Worm (Caenorhabditis elegans) whole organism, L2 larva: ENCODE measurements around the gene nhr-3.
A peak's percentile ranks its signal among the peaks of the same experiment; 100 is the strongest.

Experiments used
- C34F6.9 ChIP-seq: fragments of 150-350 bp; optimal IDR thresholded peaks from 2 replicates; lab custom pipeline; 2014; ENCODE audit warnings: missing biosample characterization, missing genetic modification characterization
- F13H6.1 ChIP-seq: sonication (generic microtip); optimal IDR thresholded peaks from 2 replicates; lab custom pipeline; 2016; ENCODE audit warnings: missing genetic modification characterization, missing compliant biosample characterization
- alr-1 ChIP-seq: fragments of 150-350 bp; optimal IDR thresholded peaks from 2 replicates; lab custom pipeline; 2014; ENCODE audit warnings: missing biosample characterization, missing genetic modification characterization
- aly-2 ChIP-seq: fragments of 150-350 bp; optimal IDR thresholded peaks from 2 replicates; lab custom pipeline; 2014; ENCODE audit warnings: missing biosample characterization, missing genetic modification characterization
- ama-1 ChIP-seq: fragments of 150-350 bp; optimal IDR thresholded peaks from 2 replicates; lab custom pipeline; 2018; ENCODE audit warnings: inconsistent platforms
- blmp-1 ChIP-seq: sonication (generic microtip); optimal IDR thresholded peaks from 2 replicates; lab custom pipeline; 2017; ENCODE audit warnings: missing genetic modification characterization, mild to moderate bottlenecking, missing compliant biosample characterization, antibody characterized with exemption, moderate library complexity; ENCODE audit not compliant: insufficient read depth
- ceh-16 ChIP-seq: fragments of 150-350 bp; optimal IDR thresholded peaks from 2 replicates; lab custom pipeline; 2014; ENCODE audit warnings: missing biosample characterization, missing genetic modification characterization
- crh-2 ChIP-seq: sonication (generic microtip); optimal IDR thresholded peaks from 2 replicates; lab custom pipeline; 2017; ENCODE audit warnings: missing biosample characterization, missing genetic modification characterization
- dmd-4 ChIP-seq: sonication (generic microtip); optimal IDR thresholded peaks from 2 replicates; lab custom pipeline; 2017; ENCODE audit warnings: missing biosample characterization, missing genetic modification characterization
- egl-27 ChIP-seq: sonication (generic microtip); optimal IDR thresholded peaks from 3 replicates; lab custom pipeline; 2017; ENCODE audit warnings: missing biosample characterization, missing genetic modification reagents, missing genetic modification characterization
- elt-1 ChIP-seq: fragments of 150-350 bp; optimal IDR thresholded peaks from 2 replicates; lab custom pipeline; 2014; ENCODE audit warnings: missing biosample characterization, missing genetic modification characterization
- elt-3 ChIP-seq: sonication (generic microtip); optimal IDR thresholded peaks from 2 replicates; lab custom pipeline; 2017; ENCODE audit warnings: missing biosample characterization, missing genetic modification characterization
- fos-1 ChIP-seq: fragments of 150-350 bp; optimal IDR thresholded peaks from 2 replicates; lab custom pipeline; 2014; ENCODE audit warnings: missing biosample characterization, missing genetic modification characterization
- gmeb-1 ChIP-seq: fragments of 150-350 bp; optimal IDR thresholded peaks from 2 replicates; lab custom pipeline; 2014; ENCODE audit warnings: missing biosample characterization, missing genetic modification characterization
- lin-39 ChIP-seq: fragments of 150-350 bp; optimal IDR thresholded peaks from 2 replicates; lab custom pipeline; 2014; ENCODE audit warnings: missing biosample characterization, missing genetic modification reagents, missing genetic modification characterization
- lsy-2 ChIP-seq, 2 experiments: fragments of 150-350 bp in 1 of 2; sonication (generic microtip) in 1 of 2; optimal IDR thresholded peaks; 2 replicates each; lab custom pipeline; 2014 to 2017; ENCODE audit warnings: missing biosample characterization in 2 of 2, missing genetic modification characterization in 2 of 2
- mab-5 ChIP-seq: fragments of 150-350 bp; optimal IDR thresholded peaks from 2 replicates; lab custom pipeline; 2014; ENCODE audit warnings: missing biosample characterization, missing genetic modification characterization
- mbf-1 ChIP-seq: sonication (generic microtip); optimal IDR thresholded peaks from 2 replicates; lab custom pipeline; 2017; ENCODE audit warnings: missing biosample characterization, missing genetic modification characterization
- mdl-1 ChIP-seq, 2 experiments: fragments of 150-350 bp in 1 of 2; sonication (generic microtip) in 1 of 2; optimal IDR thresholded peaks; 2 replicates each; lab custom pipeline; 2017; ENCODE audit warnings: missing biosample characterization in 2 of 2, missing genetic modification characterization in 2 of 2
- nhr-10 ChIP-seq: sonication (generic microtip); optimal IDR thresholded peaks from 2 replicates; lab custom pipeline; 2017; ENCODE audit warnings: missing biosample characterization, missing genetic modification characterization
- nhr-11 ChIP-seq: fragments of 150-350 bp; optimal IDR thresholded peaks from 2 replicates; lab custom pipeline; 2014; ENCODE audit warnings: missing biosample characterization, missing genetic modification characterization
- nhr-12 ChIP-seq: fragments of 150-350 bp; optimal IDR thresholded peaks from 2 replicates; lab custom pipeline; 2014; ENCODE audit warnings: missing biosample characterization, missing genetic modification characterization
- nhr-129 ChIP-seq: fragments of 150-350 bp; optimal IDR thresholded peaks from 2 replicates; lab custom pipeline; 2014; ENCODE audit warnings: missing biosample characterization, missing genetic modification characterization
- nhr-23 ChIP-seq: fragments of 150-350 bp; optimal IDR thresholded peaks from 2 replicates; lab custom pipeline; 2014; ENCODE audit warnings: missing biosample characterization, missing genetic modification reagents, missing genetic modification characterization
- nhr-237 ChIP-seq: fragments of 150-350 bp; optimal IDR thresholded peaks from 2 replicates; lab custom pipeline; 2014; ENCODE audit warnings: missing biosample characterization, missing genetic modification characterization
- nhr-25 ChIP-seq: fragments of 150-350 bp; sonication (generic microtip); optimal IDR thresholded peaks from 3 replicates; lab custom pipeline; 2014; ENCODE audit warnings: missing biosample characterization, missing genetic modification characterization
- nhr-77 ChIP-seq: fragments of 150-350 bp; optimal IDR thresholded peaks from 2 replicates; lab custom pipeline; 2014; ENCODE audit warnings: missing biosample characterization, missing genetic modification characterization
- skn-1 ChIP-seq: sonication (generic microtip); optimal IDR thresholded peaks from 2 replicates; lab custom pipeline; 2017; ENCODE audit warnings: missing biosample characterization, missing genetic modification characterization
- sma-3 ChIP-seq: sonication (generic microtip); optimal IDR thresholded peaks from 2 replicates; lab custom pipeline; 2016; ENCODE audit warnings: missing genetic modification reagents, missing genetic modification characterization, missing compliant biosample characterization
- sma-9 ChIP-seq, 2 experiments: fragments of 150-350 bp in 1 of 2; sonication (generic microtip) in 1 of 2; optimal IDR thresholded peaks; 2 replicates each; lab custom pipeline; 2014 to 2016; ENCODE audit warnings: missing genetic modification characterization in 2 of 2, mild to moderate bottlenecking in 1 of 2, missing biosample characterization in 1 of 2, missing compliant biosample characterization in 1 of 2, missing genetic modification reagents in 1 of 2, moderate library complexity in 1 of 2
- unc-55 ChIP-seq: fragments of 150-350 bp; sonication (generic microtip); optimal IDR thresholded peaks from 3 replicates; lab custom pipeline; 2014; ENCODE audit warnings: missing biosample characterization, missing genetic modification reagents, missing genetic modification characterization
- unc-62 ChIP-seq: fragments of 150-350 bp; optimal IDR thresholded peaks from 2 replicates; lab custom pipeline; 2014; ENCODE audit warnings: missing biosample characterization, missing genetic modification reagents, missing genetic modification characterization
- zag-1 ChIP-seq: fragments of 150-350 bp; optimal IDR thresholded peaks from 2 replicates; lab custom pipeline; 2014; ENCODE audit warnings: missing biosample characterization, missing genetic modification characterization
- ztf-11 ChIP-seq: sonication (generic microtip); optimal IDR thresholded peaks from 2 replicates; lab custom pipeline; 2017; ENCODE audit warnings: missing biosample characterization, missing genetic modification characterization
- ztf-4 ChIP-seq: fragments of 150-350 bp; optimal IDR thresholded peaks from 2 replicates; lab custom pipeline; 2014; ENCODE audit warnings: missing biosample characterization, missing genetic modification characterization

The nhr-3 gene

ce11 chrX:14510358-14510757, 47.9 kb upstream of the nhr-3 start:
- TF ChIP-seq mdl-1 (tag; optimal IDR thresholded peaks at IDR 0.05; lab: Kevin White, UChicago) = no peak
- no peak for TF ChIP-seq nhr-77 (tag; lab: Kevin White, UChicago)
- TF ChIP-seq nhr-129 = peak; percentile 75
- TF ChIP-seq blmp-1 = no peak
- no peak for TF ChIP-seq gmeb-1 (tag; lab: Kevin White, UChicago)

ce11 chrX:14512817-14513216, 45.5 kb upstream of the nhr-3 start, which contains the start of gene fbxa-141:
fbxa-141 (minus strand) TSS chrX:14512917.
- no peak for TF ChIP-seq elt-3 (tag; lab: Kevin White, UChicago)
- no peak for TF ChIP-seq lin-39 (tag; lab: Kevin White, UChicago)
- TF ChIP-seq nhr-129 = no peak
- TF ChIP-seq egl-27 = no peak
- TF ChIP-seq nhr-12 (tag; lab: Kevin White, UChicago) = no peak
- TF ChIP-seq sma-9 (GFP tag; optimal IDR thresholded peaks at IDR 0.05; lab: Kevin White, UChicago) = no peak
- TF ChIP-seq sma-9 (tag; optimal IDR thresholded peaks at IDR 0.05; lab: Kevin White, UChicago) = no peak
- TF ChIP-seq dmd-4 = no peak
- TF ChIP-seq zag-1 (tag; lab: Kevin White, UChicago) = no peak
- no peak for TF ChIP-seq elt-1
- no peak for TF ChIP-seq skn-1 (tag; lab: Kevin White, UChicago)
- no peak for TF ChIP-seq fos-1 (tag; lab: Kevin White, UChicago)
- TF ChIP-seq nhr-23 = no peak
- TF ChIP-seq unc-62 (GFP tag; lab: Kevin White, UChicago) = no peak
- no peak for TF ChIP-seq aly-2
- no peak for TF ChIP-seq crh-2 (tag; lab: Kevin White, UChicago)
- TF ChIP-seq sma-3 = no peak

ce11 chrX:14513462-14513861, 44.8 kb upstream of the nhr-3 start:
- TF ChIP-seq mab-5 (tag; lab: Kevin White, UChicago) (peak; percentile 48), unc-55 (GFP tag; lab: Kevin White, UChicago) (peak; percentile 62), crh-2 (tag; lab: Kevin White, UChicago) (peak; percentile 16), C34F6.9 (peak; percentile 76), ama-1 (lab: Kevin White, UChicago) (no peak), F13H6.1 (peak; percentile 10), ztf-11 (tag; lab: Kevin White, UChicago) (no peak), nhr-25 (tag; lab: Kevin White, UChicago) (no peak), mbf-1 (tag; lab: Kevin White, UChicago) (no peak), blmp-1 (no peak), nhr-129 (peak; percentile 34), lsy-2 (tag; optimal IDR thresholded peaks at IDR 0.05; lab: Kevin White, UChicago) (peak in 1 of 2 experiments; percentile 9), skn-1 (tag; lab: Kevin White, UChicago) (no peak), ztf-4 (tag; lab: Kevin White, UChicago) (no peak), sma-9 (GFP tag; optimal IDR thresholded peaks at IDR 0.05; lab: Kevin White, UChicago) (peak; percentile 5), sma-9 (tag; optimal IDR thresholded peaks at IDR 0.05; lab: Kevin White, UChicago) (no peak)

- no peak for TF ChIP-seq nhr-23
- TF ChIP-seq nhr-237 (tag; lab: Kevin White, UChicago) = no peak
- peak; percentile 16 for TF ChIP-seq crh-2 (tag; lab: Kevin White, UChicago)
- no peak for TF ChIP-seq alr-1 (tag; lab: Kevin White, UChicago)
- TF ChIP-seq elt-1 = no peak
- TF ChIP-seq ama-1 (lab: Kevin White, UChicago) = no peak
- TF ChIP-seq sma-9 (GFP tag; optimal IDR thresholded peaks at IDR 0.05; lab: Kevin White, UChicago) = peak; percentile 37
- TF ChIP-seq sma-9 (tag; optimal IDR thresholded peaks at IDR 0.05; lab: Kevin White, UChicago) = no peak
- no peak for TF ChIP-seq unc-62 (GFP tag; lab: Kevin White, UChicago)
- TF ChIP-seq blmp-1 = no peak
- peak; percentile 64 for TF ChIP-seq fos-1 (tag; lab: Kevin White, UChicago)
- no peak for TF ChIP-seq nhr-11 (tag; lab: Kevin White, UChicago)
- no peak for TF ChIP-seq mab-5 (tag; lab: Kevin White, UChicago)
- TF ChIP-seq ztf-11 (tag; lab: Kevin White, UChicago) = no peak
- TF ChIP-seq sma-3 = no peak
- TF ChIP-seq nhr-10 (tag; lab: Kevin White, UChicago) = no peak
- no peak for TF ChIP-seq ceh-16 (tag; lab: Kevin White, UChicago)
- no peak for TF ChIP-seq unc-55 (GFP tag; lab: Kevin White, UChicago)
These were observed 43.3 kb upstream of the nhr-3 start, which contains the start of gene gcsh-1 for ce11 chrX:14515028-14515427. gcsh-1 (minus strand) TSS chrX:14515073.
